Worm (Caenorhabditis elegans) whole organism, late embryonic: ENCODE results near the gene C32D5.7.

Source experiments
- Y22D7AL.16 ChIP-seq: sonication (generic microtip); optimal IDR thresholded peaks from 2 replicates; lab custom pipeline; 2016; ENCODE audit warnings: missing genetic modification characterization, missing compliant biosample characterization
- ceh-14 ChIP-seq: sonication (generic microtip); optimal IDR thresholded peaks from 2 replicates; lab custom pipeline; 2016; ENCODE audit warnings: missing genotype, missing genetic modification characterization, missing compliant biosample characterization
- ceh-19 ChIP-seq: fragments of 200-800 bp; sonication (Bioruptor generic); optimal IDR thresholded peaks from 2 replicates; lab custom pipeline; 2018; ENCODE audit warnings: mild to moderate bottlenecking, missing genetic modification characterization, missing compliant biosample characterization
- ceh-24 ChIP-seq: sonication (generic microtip); optimal IDR thresholded peaks from 2 replicates; lab custom pipeline; 2016; ENCODE audit warnings: mild to moderate bottlenecking, missing genetic modification characterization, missing compliant biosample characterization
- elt-4 ChIP-seq: sonication (generic microtip); optimal IDR thresholded peaks from 2 replicates; lab custom pipeline; 2016; ENCODE audit warnings: missing genetic modification characterization, missing compliant biosample characterization
- fkh-10 ChIP-seq: fragments of 150-350 bp; optimal IDR thresholded peaks from 2 replicates; lab custom pipeline; 2014; ENCODE audit warnings: missing biosample characterization, missing genetic modification reagents, missing genetic modification characterization
- hlh-13 ChIP-seq: fragments of 200-800 bp; sonication (Bioruptor generic); optimal IDR thresholded peaks from 2 replicates; lab custom pipeline; 2018; ENCODE audit warnings: mild to moderate bottlenecking, missing genetic modification characterization, missing compliant biosample characterization
- nhr-11 ChIP-seq: fragments of 150-350 bp; optimal IDR thresholded peaks from 2 replicates; lab custom pipeline; 2014; ENCODE audit warnings: missing biosample characterization, missing genetic modification characterization
- pqm-1 ChIP-seq: sonication (generic microtip); optimal IDR thresholded peaks from 2 replicates; lab custom pipeline; 2016; ENCODE audit warnings: missing genetic modification characterization, missing compliant biosample characterization
- ttx-3 ChIP-seq: sonication (generic microtip); optimal IDR thresholded peaks from 2 replicates; lab custom pipeline; 2016; ENCODE audit warnings: missing genetic modification reagents, missing genetic modification characterization, missing compliant biosample characterization
- unc-55 ChIP-seq: sonication (generic microtip); optimal IDR thresholded peaks from 2 replicates; lab custom pipeline; 2017; ENCODE audit warnings: missing biosample characterization, missing genetic modification reagents, missing genetic modification characterization
- unc-86 ChIP-seq: sonication (generic microtip); optimal IDR thresholded peaks from 2 replicates; lab custom pipeline; 2016; ENCODE audit warnings: missing genetic modification characterization, missing compliant biosample characterization

ce11 chrII:6365237-6365815, 25.5 kb upstream of the C32D5.7 start, which contains the start of the genes ani-2 and clec-88:
- TF ChIP-seq elt-4 (tag; lab: Kevin White, UChicago) (no peak), ttx-3 (no peak), Y22D7AL.16 (tag; lab: Kevin White, UChicago) (no peak), unc-55 (no peak), ceh-19 (GFP tag; lab: Kevin White, UChicago) (no peak), hlh-13 (no peak), fkh-10 (GFP tag; lab: Kevin White, UChicago) (no peak), pqm-1 (tag; lab: Kevin White, UChicago) (no peak), unc-86 (no peak), ceh-14 (no peak), ceh-24 (no peak), nhr-11 (tag; lab: Kevin White, UChicago) (no peak)
